Worm (Caenorhabditis elegans) whole organism, midembryonic: Measurements from ENCODE around the gene srx-129.

Experiments used
- flt-1 ChIP-seq: fragments of 200-800 bp; sonication (Bioruptor generic); IDR thresholded peaks from 2 replicates; pipeline ENCODE4 v1.3.6; 2022; ENCODE audit warnings: missing genetic modification characterization, missing compliant biosample characterization
- klf-2 ChIP-seq: fragments of 200-800 bp; sonication (Bioruptor generic); conservative IDR thresholded peaks from 2 replicates; pipeline ENCODE4 v1.3.6; 2022; ENCODE audit warnings: missing genetic modification reagents, missing genetic modification characterization, missing compliant biosample characterization
- ztf-29 ChIP-seq: fragments of 200-800 bp; sonication (Bioruptor generic); IDR thresholded peaks from 2 replicates; pipeline ENCODE4 v1.3.6; 2022; ENCODE audit warnings: missing genetic modification reagents, missing genetic modification characterization, missing compliant biosample characterization

ce11 chrV:13845136-13845535 is 11.1 kb downstream of the srx-129 start, which contains the start of gene srx-131:
- TF ChIP-seq flt-1 (GFP tag; lab: Robert Waterston, UW): no peak
- no peak for TF ChIP-seq ztf-29
- no peak for TF ChIP-seq klf-2 (GFP tag; lab: Robert Waterston, UW)
